Fruit fly (Drosophila melanogaster): ENCODE results near the gene CG16820.
A peak's percentile ranks its signal among the peaks of the same experiment; 100 is the strongest.

Gene CG16820

dm6 chr2L:13203437-13204137, 42.4 kb upstream of the CG16820 start, which contains the start of gene Pect (continued):
- TF ChIP-seq BEAF-32 (GFP tag; optimal IDR thresholded peaks at IDR 0.05) (peak; percentile 83), Fer2 (tag; optimal IDR thresholded peaks at IDR 0.05) (no peak), chinmo (GFP tag; IDR thresholded peaks at IDR 0.05; ENCODE audit: partially characterized antibody) (peak; percentile 89; the same call in 3 of the 4 replicates), CG34224 (GFP tag; IDR thresholded peaks at IDR 0.05; ENCODE audit: partially characterized antibody) (peak; percentile 32; the same call in 1 of the 3 replicates), Hr51 (GFP tag; optimal IDR thresholded peaks at IDR 0.05) (no peak), CG10543 (GFP tag; optimal IDR thresholded peaks at IDR 0.05) (peak; percentile 92), row (GFP tag; IDR thresholded peaks at IDR 0.05) (peak; percentile 81), PHDP (tag; optimal IDR thresholded peaks at IDR 0.05) (no peak), Ravus (GFP tag; IDR thresholded peaks at IDR 0.05) (no peak), Deaf1 (tag; optimal IDR thresholded peaks at IDR 0.05) (peak; percentile 95), Eip74EF (GFP tag; optimal IDR thresholded peaks at IDR 0.05) (no peak), eyg (GFP tag; optimal IDR thresholded peaks at IDR 0.05) (no peak), z (GFP tag; IDR thresholded peaks at IDR 0.05) (peak; percentile 77), CG15696 (tag; optimal IDR thresholded peaks at IDR 0.05) (no peak), esg (GFP tag; conservative IDR thresholded peaks at IDR 0.05) (0 out of 2 replicates have a peak, but pooled peaks have one; percentile 9), CG1603 (tag; optimal IDR thresholded peaks at IDR 0.05) (no peak), grau (tag; optimal IDR thresholded peaks at IDR 0.05) (peak; percentile 20), CG1792 (GFP tag; optimal IDR thresholded peaks at IDR 0.05) (no peak), CG18476 (GFP tag; optimal IDR thresholded peaks at IDR 0.05) (peak; percentile 19), pum (GFP tag; optimal IDR thresholded peaks at IDR 0.05) (no peak), MBD-R2 (GFP tag; IDR thresholded peaks at IDR 0.05) (0 out of 2 replicates have a peak, but pooled peaks have one; percentile 12), CG8388 (GFP tag; optimal IDR thresholded peaks at IDR 0.05) (no peak), YL-1 (GFP tag; optimal IDR thresholded peaks at IDR 0.05) (no peak), ewg (GFP tag; optimal IDR thresholded peaks at IDR 0.05) (peak; percentile 98), CG31441 (GFP tag; IDR thresholded peaks at IDR 0.05) (no peak), Atf-2 (GFP tag; optimal IDR thresholded peaks at IDR 0.05) (no peak), CG15011 (GFP tag; optimal IDR thresholded peaks at IDR 0.05) (no peak), CG30403 (GFP tag; optimal IDR thresholded peaks at IDR 0.05) (peak; percentile 26), CG1602 (GFP tag; optimal IDR thresholded peaks at IDR 0.05) (peak; percentile 43), Six4 (GFP tag; optimal IDR thresholded peaks at IDR 0.05) (peak; percentile 4), Opbp (GFP tag; IDR thresholded peaks at IDR 0.05; ENCODE audit: partially characterized antibody) (peak; percentile 63; the same call in 2 of the 3 replicates), az2 (GFP tag; optimal IDR thresholded peaks at IDR 0.05) (no peak), CG16813 (GFP tag; IDR thresholded peaks at IDR 0.05; ENCODE audit: partially characterized antibody) (peak; percentile 53), CG30020 (tag; optimal IDR thresholded peaks at IDR 0.05) (peak; percentile 16), wek (GFP tag; optimal IDR thresholded peaks at IDR 0.05) (peak; percentile 5), hbn (GFP tag; IDR thresholded peaks at IDR 0.05; ENCODE audit: partially characterized antibody) (peak; percentile 54), kah (GFP tag; optimal IDR thresholded peaks at IDR 0.05) (no peak), Neu2 (GFP tag; optimal IDR thresholded peaks at IDR 0.05; ENCODE audit: borderline replicate concordance) (no peak), CG14710 (tag; optimal IDR thresholded peaks at IDR 0.05) (peak; percentile 69), zfh1 (GFP tag; IDR thresholded peaks at IDR 0.05) (no peak), stc (GFP tag; IDR thresholded peaks at IDR 0.05) (peak; percentile 19; the same call in 1 of the 2 replicates), CrebB (tag; optimal IDR thresholded peaks at IDR 0.05) (peak; percentile 42), Oaz (GFP tag; IDR thresholded peaks at IDR 0.05) (no peak), CG11723 (GFP tag; optimal IDR thresholded peaks at IDR 0.05) (no peak), Sin3A (optimal IDR thresholded peaks at IDR 0.05) (peak; percentile 19), mld (GFP tag; IDR thresholded peaks at IDR 0.05; ENCODE audit: partially characterized antibody) (no peak), luna (GFP tag; optimal IDR thresholded peaks at IDR 0.05) (no peak), peb (GFP tag; IDR thresholded peaks at IDR 0.05) (no peak)

Measured in whole organism, embryonic.